Fruit fly (Drosophila melanogaster): ENCODE data around the gene eIF2Bbeta.

The eIF2Bbeta gene

dm6 chrX:2685580-2685979 is 18.8 kb upstream of the eIF2Bbeta start, which contains the start of gene per:
TSS of gene per (plus strand) at chrX:2685580.
- TF ChIP-seq CG16815 (GFP tag; optimal IDR thresholded peaks at IDR 0.05) = no peak
- TF ChIP-seq Hand (GFP tag; optimal IDR thresholded peaks at IDR 0.05) = no peak
- no peak for TF ChIP-seq CG4854 (GFP tag; optimal IDR thresholded peaks at IDR 0.05)
- no peak for TF ChIP-seq salm (tag; optimal IDR thresholded peaks at IDR 0.05)
- TF ChIP-seq CG18764 (GFP tag; optimal IDR thresholded peaks at IDR 0.05) = no peak
- no peak for TF ChIP-seq gcm (GFP tag; optimal IDR thresholded peaks at IDR 0.05)
- TF ChIP-seq sob (GFP tag; IDR thresholded peaks at IDR 0.05) = no peak
- TF ChIP-seq disco-r (GFP tag; optimal IDR thresholded peaks at IDR 0.05) = no peak
- no peak for TF ChIP-seq CG1233 (GFP tag; optimal IDR thresholded peaks at IDR 0.05)
- TF ChIP-seq CG4707 (GFP tag; optimal IDR thresholded peaks at IDR 0.05) = no peak
- TF ChIP-seq CG6175 (GFP tag; IDR thresholded peaks at IDR 0.05) = no peak
- TF ChIP-seq PHDP (tag; optimal IDR thresholded peaks at IDR 0.05) = no peak
- TF ChIP-seq CG10654 (GFP tag; optimal IDR thresholded peaks at IDR 0.05) = no peak
- TF ChIP-seq onecut (GFP tag; IDR thresholded peaks at IDR 0.05) = no peak
- TF ChIP-seq CG10462 (GFP tag; optimal IDR thresholded peaks at IDR 0.05) = no peak
- TF ChIP-seq Med (GFP tag) = no peak
- TF ChIP-seq CG11456 (GFP tag; IDR thresholded peaks at IDR 0.05) = no peak
- no peak for TF ChIP-seq Neu2 (GFP tag; optimal IDR thresholded peaks at IDR 0.05; ENCODE audit: borderline replicate concordance)
- TF ChIP-seq her (GFP tag; optimal IDR thresholded peaks at IDR 0.05) = no peak

dm6 chrX:2686930-2687329 is 17.4 kb upstream of the eIF2Bbeta start:
- peak in 1 of 2 experiments; percentile 61 for TF ChIP-seq Pdp1 (GFP tag; optimal IDR thresholded peaks at IDR 0.05)
- TF ChIP-seq CG2199 (GFP tag; IDR thresholded peaks at IDR 0.05) = no peak

dm6 chrX:2690376-2690775 is 14.0 kb upstream of the eIF2Bbeta start:
- TF ChIP-seq Med (GFP tag) (peak; percentile 46), CG15514 (GFP tag; optimal IDR thresholded peaks at IDR 0.05) (peak; percentile 95), Ets65A (GFP tag) (peak; percentile 14), Abd-B (GFP tag; optimal IDR thresholded peaks at IDR 0.05) (no peak)

dm6 chrX:2693786-2694185 is 10.6 kb upstream of the eIF2Bbeta start, which contains the start of gene dyw:
TSS of gene dyw (minus strand) at chrX:2693886.
- no peak for TF ChIP-seq CG14050 (GFP tag; IDR thresholded peaks at IDR 0.05)
- TF ChIP-seq C15 (GFP tag; IDR thresholded peaks at IDR 0.05) = no peak
- no peak for TF ChIP-seq CG6689 (GFP tag; IDR thresholded peaks at IDR 0.05)
- no peak for TF ChIP-seq Med (GFP tag)
- TF ChIP-seq Ada2b (GFP tag; IDR thresholded peaks at IDR 0.05) = no peak

dm6 chrX:2698064-2698894 is 6.1 kb upstream of the eIF2Bbeta start, which contains the start of the genes Spg7 and Lint-O:
TSS of gene Spg7 (minus strand) at chrX:2698211.
TSS of gene Lint-O (plus strand) at chrX:2698701.
- TF ChIP-seq psq (GFP tag; optimal IDR thresholded peaks at IDR 0.05) (no peak), sens (GFP tag) (peak; percentile 52), knrl (GFP tag; IDR thresholded peaks at IDR 0.05; ENCODE audit: partially characterized antibody) (peak; percentile 65; the same call in 2 of the 3 replicates), MBD-R2 (GFP tag; IDR thresholded peaks at IDR 0.05) (peak; percentile 57; the same call in 1 of the 2 replicates), Lim3 (GFP tag; IDR thresholded peaks at IDR 0.05) (no peak), mld (GFP tag; IDR thresholded peaks at IDR 0.05; ENCODE audit: partially characterized antibody) (0 out of 3 replicates have a peak, but pooled peaks have one; percentile 34), Scr (GFP tag; IDR thresholded peaks at IDR 0.05; ENCODE audit: partially characterized antibody) (peak; percentile 76), Mrtf (GFP tag; IDR thresholded peaks at IDR 0.05) (no peak), eve (GFP tag; optimal IDR thresholded peaks at IDR 0.05) (no peak), hbn (GFP tag; IDR thresholded peaks at IDR 0.05; ENCODE audit: partially characterized antibody) (peak; percentile 44; the same call in 1 of the 2 replicates), da (GFP tag; optimal IDR thresholded peaks at IDR 0.05) (no peak), nerfin-2 (GFP tag; IDR thresholded peaks at IDR 0.05; ENCODE audit: partially characterized antibody) (peak; percentile 69), Fer1 (GFP tag; optimal IDR thresholded peaks at IDR 0.05) (no peak), aop (GFP tag; IDR thresholded peaks at IDR 0.05) (no peak), grn (GFP tag; optimal IDR thresholded peaks at IDR 0.05) (no peak), gfzf (GFP tag; optimal IDR thresholded peaks at IDR 0.05) (no peak)
